Fruit fly (Drosophila melanogaster): ENCODE data around the gene CG7276.

Gene CG7276

DNA sequence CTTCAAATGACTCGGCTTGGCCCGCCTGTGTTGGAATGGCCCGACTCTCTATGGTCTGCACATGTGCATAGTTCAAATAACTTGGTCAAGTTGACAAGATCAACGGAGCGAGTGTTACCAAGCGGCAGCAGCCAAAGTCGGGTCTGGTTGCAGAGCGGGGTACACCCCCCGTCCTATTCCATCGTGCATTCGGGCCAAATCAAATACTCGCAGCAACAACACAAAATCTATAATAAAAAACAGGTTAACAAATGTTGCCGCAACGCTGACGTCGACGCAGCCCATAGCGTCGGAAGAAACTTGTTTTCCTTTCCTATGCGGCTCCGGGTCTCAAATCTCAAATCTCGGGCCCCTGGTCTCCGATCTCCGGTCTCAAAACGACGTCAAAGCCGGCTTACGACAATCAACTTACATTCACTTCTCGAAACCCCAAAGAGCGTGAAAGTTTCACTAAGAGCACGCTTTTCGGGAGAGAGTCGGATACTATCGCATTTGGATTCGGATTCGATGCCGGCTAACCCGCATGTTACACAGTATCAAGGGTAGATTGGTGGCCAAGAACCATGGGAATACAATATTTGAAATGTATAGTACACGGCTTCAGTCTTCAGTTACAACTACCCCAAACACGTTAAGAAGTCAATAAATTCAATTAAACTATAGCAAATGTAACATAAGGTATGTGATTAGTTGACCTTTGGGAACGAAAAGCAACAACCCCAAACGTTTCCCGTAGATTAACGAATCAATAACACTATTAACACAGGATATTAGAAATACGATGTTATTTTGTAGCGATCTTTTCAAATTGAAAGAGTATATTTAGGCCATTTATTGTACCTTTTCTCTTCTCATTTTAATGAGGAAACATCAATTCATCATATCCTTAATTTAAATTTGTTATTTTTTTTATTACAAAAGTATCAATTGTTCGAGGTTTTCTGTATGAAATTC, 36.5 kb downstream of the CG7276 start:
- TF ChIP-seq N (GFP tag; optimal IDR thresholded peaks at IDR 0.05), result no peak
- TF ChIP-seq fru (GFP tag; optimal IDR thresholded peaks at IDR 0.05), result peak; percentile 71
- TF ChIP-seq foxo (GFP tag; optimal IDR thresholded peaks at IDR 0.05), result peak; percentile 32 to 76
- TF ChIP-seq Mio (GFP tag; optimal IDR thresholded peaks at IDR 0.05), result no peak
- TF ChIP-seq br (GFP tag; optimal IDR thresholded peaks at IDR 0.05), result peak; percentile 65
- peak; percentile 75 for TF ChIP-seq ey (GFP tag; optimal IDR thresholded peaks at IDR 0.05)
- TF ChIP-seq OdsH (GFP tag; optimal IDR thresholded peaks at IDR 0.05), result peak; percentile 64
- TF ChIP-seq dmrt93B (GFP tag; optimal IDR thresholded peaks at IDR 0.05), result peak; percentile 78
- TF ChIP-seq psq (GFP tag; optimal IDR thresholded peaks at IDR 0.05), result peak; percentile 69
- no peak for TF ChIP-seq usp (GFP tag; optimal IDR thresholded peaks at IDR 0.05)
- peak; percentile 54 for TF ChIP-seq sv (GFP tag; optimal IDR thresholded peaks at IDR 0.05)
- TF ChIP-seq dl (GFP tag; optimal IDR thresholded peaks at IDR 0.05; ENCODE audit: insufficient read depth in 1 of 2, partially characterized antibody in 2 of 2), result peak; percentile 53 to 59
- TF ChIP-seq CrebA (GFP tag; optimal IDR thresholded peaks at IDR 0.05; ENCODE audit: borderline replicate concordance), result peak; percentile 31
- TF ChIP-seq HLH106 (tag; optimal IDR thresholded peaks at IDR 0.05), result peak; percentile 77
- TF ChIP-seq Jra (GFP tag; optimal IDR thresholded peaks at IDR 0.05), result peak; percentile 23
- peak; percentile 57 for TF ChIP-seq h (GFP tag; optimal IDR thresholded peaks at IDR 0.05)
- peak; percentile 58 for TF ChIP-seq rgr (GFP tag; optimal IDR thresholded peaks at IDR 0.05)
- peak; percentile 95 for TF ChIP-seq woc (GFP tag; optimal IDR thresholded peaks at IDR 0.05)
- TF ChIP-seq GATAd (GFP tag; optimal IDR thresholded peaks at IDR 0.05), result no peak
- no peak for TF ChIP-seq Myc (optimal IDR thresholded peaks at IDR 0.05)
- TF ChIP-seq CG9705 (GFP tag; optimal IDR thresholded peaks at IDR 0.05), result peak; percentile 32
- no peak for TF ChIP-seq Dfd (GFP tag; optimal IDR thresholded peaks at IDR 0.05)
- TF ChIP-seq Vsx2 (GFP tag; optimal IDR thresholded peaks at IDR 0.05; ENCODE audit: partially characterized antibody), result no peak
- peak; percentile 88 for TF ChIP-seq Dif (GFP tag; optimal IDR thresholded peaks at IDR 0.05; ENCODE audit: partially characterized antibody)
- no peak for TF ChIP-seq Hr83 (GFP tag; optimal IDR thresholded peaks at IDR 0.05; ENCODE audit: poor library complexity, severe bottlenecking)
- TF ChIP-seq jim (GFP tag; optimal IDR thresholded peaks at IDR 0.05), result no peak
- peak; percentile 75 for TF ChIP-seq tai (GFP tag; optimal IDR thresholded peaks at IDR 0.05)
- peak; percentile 75 for TF ChIP-seq Hnf4 (GFP tag; optimal IDR thresholded peaks at IDR 0.05)
- peak; percentile 88 for TF ChIP-seq Sp1 (GFP tag; optimal IDR thresholded peaks at IDR 0.05)
- no peak for TF ChIP-seq Rel (GFP tag; optimal IDR thresholded peaks at IDR 0.05)
- TF ChIP-seq Rel (tag; optimal IDR thresholded peaks at IDR 0.05), result peak; percentile 15
- no peak for TF ChIP-seq sage (GFP tag; optimal IDR thresholded peaks at IDR 0.05)
- TF ChIP-seq pan (optimal IDR thresholded peaks at IDR 0.05), result peak; percentile 89

DNA sequence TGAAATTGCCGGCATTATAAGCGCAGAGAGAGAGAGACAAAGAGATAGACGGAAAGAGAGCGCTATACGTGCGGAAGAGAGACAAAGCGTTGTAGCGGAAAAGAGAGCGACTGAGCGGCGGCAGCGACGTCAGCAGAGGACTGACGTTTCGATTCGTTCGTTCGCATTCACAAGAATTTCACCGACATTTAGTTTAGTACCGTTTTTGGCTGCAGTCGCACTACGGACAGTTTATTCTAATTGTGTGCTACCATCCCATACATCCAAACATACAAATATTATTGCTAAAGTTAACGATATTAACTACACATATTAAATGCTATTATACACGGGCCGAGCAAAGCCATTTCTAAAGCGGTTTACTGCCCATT, 37.2 kb downstream of the CG7276 start, which contains the start of gene CrebA:
TSS of gene CrebA (plus strand) at position 168 of the 371 bp plus-strand sequence.
- TF ChIP-seq Hr78 (GFP tag; optimal IDR thresholded peaks at IDR 0.05) (no peak), Hr83 (GFP tag; optimal IDR thresholded peaks at IDR 0.05; ENCODE audit: poor library complexity, severe bottlenecking) (peak; percentile 80), Vsx2 (GFP tag; optimal IDR thresholded peaks at IDR 0.05; ENCODE audit: partially characterized antibody) (peak; percentile 81), Rel (GFP tag; optimal IDR thresholded peaks at IDR 0.05) (no peak), Rel (tag; optimal IDR thresholded peaks at IDR 0.05) (peak; percentile 18), tai (GFP tag; optimal IDR thresholded peaks at IDR 0.05) (no peak), rgr (GFP tag; optimal IDR thresholded peaks at IDR 0.05) (no peak), GATAd (GFP tag; optimal IDR thresholded peaks at IDR 0.05) (no peak), Dif (GFP tag; optimal IDR thresholded peaks at IDR 0.05; ENCODE audit: partially characterized antibody) (peak; percentile 91), CrebA (GFP tag; optimal IDR thresholded peaks at IDR 0.05; ENCODE audit: borderline replicate concordance) (no peak), dsf (GFP tag; optimal IDR thresholded peaks at IDR 0.05; ENCODE audit: borderline replicate concordance) (no peak), HLH106 (tag; optimal IDR thresholded peaks at IDR 0.05) (no peak), psq (GFP tag; optimal IDR thresholded peaks at IDR 0.05) (no peak), sage (GFP tag; optimal IDR thresholded peaks at IDR 0.05) (peak; percentile 31), CG32264 (GFP tag; optimal IDR thresholded peaks at IDR 0.05) (no peak), dmrt93B (GFP tag; optimal IDR thresholded peaks at IDR 0.05) (no peak), brk (GFP tag; optimal IDR thresholded peaks at IDR 0.05) (no peak), dl (GFP tag; optimal IDR thresholded peaks at IDR 0.05; ENCODE audit: insufficient read depth in 1 of 2, partially characterized antibody in 2 of 2) (peak; percentile 83 to 89), N (GFP tag; optimal IDR thresholded peaks at IDR 0.05) (no peak)

Data from whole organism, wandering third instar larva.